Worm (Caenorhabditis elegans) whole organism, L4 larva: ENCODE measurements around the gene nhr-221.

Source experiments
- F49E8.2 ChIP-seq: sonication (generic microtip); optimal IDR thresholded peaks from 2 replicates; lab custom pipeline; 2016; ENCODE audit warnings: missing compliant biosample characterization, mild to moderate bottlenecking, missing genetic modification characterization, borderline replicate concordance
- ceh-62 ChIP-seq: sonication (generic microtip); optimal IDR thresholded peaks from 2 replicates; lab custom pipeline; 2017; ENCODE audit warnings: missing biosample characterization, missing genetic modification characterization
- nhr-77 ChIP-seq: fragments of 150-350 bp; optimal IDR thresholded peaks from 2 replicates; lab custom pipeline; 2014; ENCODE audit warnings: missing biosample characterization, missing genetic modification characterization
- pqm-1 ChIP-seq: sonication (generic microtip); optimal IDR thresholded peaks from 2 replicates; lab custom pipeline; 2017; ENCODE audit warnings: missing biosample characterization, missing genetic modification characterization

DNA sequence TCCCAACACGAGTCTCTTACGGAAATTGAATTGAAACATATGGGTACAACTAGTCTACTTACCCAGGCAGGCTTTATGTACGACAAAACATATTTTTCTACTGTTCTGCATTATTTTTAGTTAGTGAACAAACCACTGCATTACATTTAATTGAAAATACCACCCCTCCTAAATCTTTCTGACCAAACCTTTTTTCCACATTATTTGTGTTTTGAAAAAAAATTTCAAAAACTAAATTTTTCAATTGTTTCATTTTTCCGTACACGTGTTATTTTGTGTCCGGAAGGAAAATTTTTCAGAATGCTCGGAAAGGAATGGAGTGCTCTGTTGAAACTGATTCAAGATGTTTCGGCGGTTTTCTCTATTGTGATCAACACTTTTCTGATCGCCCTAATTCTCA, 22.8 kb downstream of the nhr-221 start, which contains the start of gene str-226:
- no peak for TF ChIP-seq ceh-62 (tag; lab: Kevin White, UChicago)
- no peak for TF ChIP-seq nhr-77 (tag; lab: Kevin White, UChicago)
- no peak for TF ChIP-seq F49E8.2 (tag; lab: Kevin White, UChicago)
- no peak for TF ChIP-seq pqm-1
